Worm (Caenorhabditis elegans) whole organism, late embryonic: ENCODE results near the gene K10G4.5.
"Not testable (repeated sequence)": the region's sequence is repeated elsewhere in the genome, so short reads cannot be mapped to it uniquely, and the experiment has no call there.

ENCODE experiments used
- F13H6.1 ChIP-seq: sonication (generic microtip); optimal IDR thresholded peaks from 2 replicates; lab custom pipeline; 2016; ENCODE audit warnings: missing genetic modification characterization, missing compliant biosample characterization
- T23F11.4 ChIP-seq: fragments of 200-800 bp; sonication (Bioruptor generic); optimal IDR thresholded peaks from 2 replicates; lab custom pipeline; 2018; ENCODE audit warnings: mild to moderate bottlenecking, missing genetic modification characterization, missing compliant biosample characterization
- ama-1 ChIP-seq: fragments of 150-350 bp; optimal IDR thresholded peaks from 2 replicates; lab custom pipeline; 2014
- ceh-45 ChIP-seq: fragments of 200-800 bp; sonication (Bioruptor generic); IDR thresholded peaks from 2 replicates; pipeline ENCODE4 v1.3.6; 2022; ENCODE audit warnings: missing genetic modification reagents, missing genetic modification characterization, missing compliant biosample characterization
- ceh-6 ChIP-seq: fragments of 200-800 bp; sonication (Bioruptor generic); optimal IDR thresholded peaks from 2 replicates; lab custom pipeline; 2018; ENCODE audit warnings: mild to moderate bottlenecking, missing genetic modification characterization, missing compliant biosample characterization
- ceh-9 ChIP-seq: sonication (generic microtip); optimal IDR thresholded peaks from 2 replicates; lab custom pipeline; 2016; ENCODE audit warnings: mild to moderate bottlenecking, missing genetic modification characterization, inconsistent platforms, missing compliant biosample characterization
- dmd-4 ChIP-seq: sonication (generic microtip); optimal IDR thresholded peaks from 2 replicates; lab custom pipeline; 2016; ENCODE audit warnings: borderline replicate concordance, missing genetic modification characterization, missing compliant biosample characterization
- fkh-10 ChIP-seq: fragments of 150-350 bp; optimal IDR thresholded peaks from 2 replicates; lab custom pipeline; 2014; ENCODE audit warnings: missing biosample characterization, missing genetic modification reagents, missing genetic modification characterization
- lin-11 ChIP-seq: fragments of 200-800 bp; sonication (Bioruptor generic); optimal IDR thresholded peaks from 2 replicates; lab custom pipeline; 2018; ENCODE audit warnings: mild to moderate bottlenecking, missing genetic modification characterization, missing compliant biosample characterization
- nhr-11 ChIP-seq: fragments of 150-350 bp; optimal IDR thresholded peaks from 2 replicates; lab custom pipeline; 2014; ENCODE audit warnings: missing biosample characterization, missing genetic modification characterization
- odd-2 ChIP-seq: sonication (generic microtip); optimal IDR thresholded peaks from 2 replicates; lab custom pipeline; 2017; ENCODE audit warnings: antibody characterized with exemption, mild to moderate bottlenecking, missing genetic modification characterization, missing compliant biosample characterization
- tbx-2 ChIP-seq: sonication (generic microtip); optimal IDR thresholded peaks from 2 replicates; lab custom pipeline; 2016; ENCODE audit warnings: missing genetic modification characterization, missing compliant biosample characterization
- ztf-16 ChIP-seq: sonication (generic microtip); optimal IDR thresholded peaks from 2 replicates; lab custom pipeline; 2017; ENCODE audit warnings: missing genetic modification characterization, missing compliant biosample characterization

DNA sequence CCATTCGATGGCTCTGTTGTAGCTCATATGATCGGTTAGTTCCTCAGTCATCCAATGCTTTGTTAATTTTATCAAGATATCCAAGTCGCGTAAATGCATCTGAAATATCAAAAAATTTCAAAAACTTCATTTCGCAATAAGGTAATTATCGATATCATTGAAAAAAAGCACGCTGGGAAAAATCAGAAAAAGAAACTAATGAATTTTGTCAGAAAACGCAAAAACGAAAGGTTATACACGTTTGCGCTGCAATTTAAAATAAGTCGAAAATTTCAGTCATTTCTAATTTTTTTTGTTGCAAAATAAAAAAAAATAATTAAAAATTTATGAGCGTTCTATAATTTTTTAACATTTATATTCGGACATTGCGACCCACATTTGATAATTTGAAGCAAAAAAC, 36.4 kb downstream of the K10G4.5 start, which contains the start of gene K10G4.3:
- TF ChIP-seq nhr-11 (tag; lab: Kevin White, UChicago); T23F11.4; odd-2 (tag; lab: Kevin White, UChicago); fkh-10; ceh-45 (GFP tag; lab: Robert Waterston, UW); ceh-6 (GFP tag; lab: Kevin White, UChicago); ztf-16 (tag; lab: Kevin White, UChicago); ceh-9 (tag; lab: Kevin White, UChicago); dmd-4 (tag; lab: Kevin White, UChicago); lin-11 (tag; lab: Kevin White, UChicago); tbx-2 (tag; lab: Kevin White, UChicago); ama-1; F13H6.1 (tag; lab: Kevin White, UChicago): not testable (repeated sequence)
